Worm (Caenorhabditis elegans) whole organism, late embryonic: Measurements from ENCODE around the gene nmgp-1.

Experiments
- dmd-4 ChIP-seq: sonication (generic microtip); optimal IDR thresholded peaks from 2 replicates; lab custom pipeline; 2016; ENCODE audit warnings: borderline replicate concordance, missing genetic modification characterization, missing compliant biosample characterization
- nfya-1 ChIP-seq: sonication (generic microtip); optimal IDR thresholded peaks from 2 replicates; lab custom pipeline; 2017; ENCODE audit warnings: missing genetic modification characterization, mild to moderate bottlenecking, missing compliant biosample characterization, antibody characterized with exemption, moderate library complexity
- nhr-11 ChIP-seq: fragments of 150-350 bp; optimal IDR thresholded peaks from 2 replicates; lab custom pipeline; 2014; ENCODE audit warnings: missing biosample characterization, missing genetic modification characterization

DNA sequence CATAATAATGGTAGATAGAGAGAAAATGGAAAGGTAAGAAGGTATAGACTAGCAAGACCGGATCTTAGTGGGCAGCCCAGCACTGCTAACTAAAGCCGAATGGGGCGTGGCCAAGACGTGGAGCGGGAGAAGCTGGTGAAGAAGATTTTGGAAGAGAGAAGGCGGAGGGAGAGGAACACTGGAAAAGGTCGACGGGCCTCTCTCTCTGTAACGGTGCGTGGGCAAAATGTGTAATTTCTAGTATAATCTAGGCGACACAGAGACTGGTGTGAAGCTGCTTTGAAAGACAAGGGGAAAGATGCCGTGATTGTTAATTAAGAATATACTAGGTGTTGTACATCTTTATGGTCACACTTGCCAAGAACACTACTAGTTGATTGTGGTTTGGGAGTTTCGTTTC, 4.6 kb upstream of the nmgp-1 start, which contains the start of gene F13H8.5:
- no peak for TF ChIP-seq nfya-1 (tag; lab: Kevin White, UChicago)
- no peak for TF ChIP-seq dmd-4
- TF ChIP-seq nhr-11 (tag; lab: Kevin White, UChicago) = no peak
